Worm (Caenorhabditis elegans): ENCODE measurements around the gene R10E8.6.

- TF ChIP-seq athp-1 (tag; optimal IDR thresholded peaks at IDR 0.05) (no peak), rpc-1 (optimal IDR thresholded peaks at IDR 0.05) (no peak), rpc-1 (tag; optimal IDR thresholded peaks at IDR 0.05) (no peak), ceh-100 (GFP tag; IDR thresholded peaks at IDR 0.05) (no peak), unc-130 (GFP tag; optimal IDR thresholded peaks at IDR 0.05) (no peak), lin-54 (GFP tag; optimal IDR thresholded peaks at IDR 0.05) (no peak)
Measured at ce11 chrV:18266238-18266637, at the start of gene R10E8.6.
